Fruit fly (Drosophila melanogaster) whole organism, embryonic: ENCODE results near the gene Sap30.

ENCODE experiments used
- C15 ChIP-seq: fragments of 200-800 bp; sonication (Bioruptor generic); IDR thresholded peaks from 3 replicates; pipeline ENCODE4 v1.3.6; 2022; ENCODE audit warnings: missing biosample characterization, missing genetic modification characterization
- CG13424 ChIP-seq: fragments of 200-800 bp; sonication (Bioruptor generic); optimal IDR thresholded peaks from 2 replicates; lab custom pipeline; 2019; ENCODE audit warnings: missing biosample characterization, mild to moderate bottlenecking, missing genetic modification characterization, moderate library complexity
- CG1602 ChIP-seq: fragments of 200-800 bp; sonication (Bioruptor generic); optimal IDR thresholded peaks from 3 replicates; lab custom pipeline; 2016; ENCODE audit warnings: missing biosample characterization, missing genetic modification characterization
- CG5180 ChIP-seq: fragments of 200-800 bp; sonication (Bioruptor generic); optimal IDR thresholded peaks from 3 replicates; lab custom pipeline; 2017; ENCODE audit warnings: missing biosample characterization, missing genetic modification characterization, mild to moderate bottlenecking, moderate library complexity, missing genetic modification reagents
- CTCF ChIP-seq: fragments of 200-800 bp; sonication (Bioruptor generic); optimal IDR thresholded peaks from 2 replicates; lab custom pipeline; 2017; ENCODE audit warnings: missing biosample characterization, mild to moderate bottlenecking, missing genetic modification characterization, moderate library complexity
- HLH4C ChIP-seq: fragments of 200-800 bp; sonication (Bioruptor generic); IDR thresholded peaks from 3 replicates; pipeline ENCODE4 v1.3.6; 2022; ENCODE audit warnings: missing biosample characterization, missing genetic modification characterization; ENCODE audit not compliant: partially characterized antibody
- Nf-YA ChIP-seq: fragments of 200-800 bp; sonication (Bioruptor generic); IDR thresholded peaks from 2 replicates; pipeline ENCODE4 v1.3.6; 2022; ENCODE audit warnings: missing biosample characterization, missing genetic modification characterization
- aop ChIP-seq: fragments of 200-800 bp; sonication (Bioruptor generic); IDR thresholded peaks from 2 replicates; pipeline ENCODE4 v1.3.6; 2022; ENCODE audit warnings: missing biosample characterization, missing genetic modification characterization
- cas ChIP-seq: fragments of 200-800 bp; sonication (Bioruptor generic); IDR thresholded peaks from 2 replicates; pipeline ENCODE4 v1.3.6; 2022; ENCODE audit warnings: missing biosample characterization, missing genetic modification characterization
- hth ChIP-seq: fragments of >200 bp; optimal IDR thresholded peaks from 2 replicates; lab custom pipeline; 2017; ENCODE audit warnings: inconsistent platforms
- ind ChIP-seq: fragments of 200-800 bp; sonication (Bioruptor generic); optimal IDR thresholded peaks from 3 replicates; lab custom pipeline; 2016; ENCODE audit warnings: missing biosample characterization, missing genetic modification characterization
- zfh2 ChIP-seq: fragments of 200-800 bp; sonication (Bioruptor generic); optimal IDR thresholded peaks from 2 replicates; lab custom pipeline; 2016; ENCODE audit warnings: missing biosample characterization, missing genetic modification characterization

DNA sequence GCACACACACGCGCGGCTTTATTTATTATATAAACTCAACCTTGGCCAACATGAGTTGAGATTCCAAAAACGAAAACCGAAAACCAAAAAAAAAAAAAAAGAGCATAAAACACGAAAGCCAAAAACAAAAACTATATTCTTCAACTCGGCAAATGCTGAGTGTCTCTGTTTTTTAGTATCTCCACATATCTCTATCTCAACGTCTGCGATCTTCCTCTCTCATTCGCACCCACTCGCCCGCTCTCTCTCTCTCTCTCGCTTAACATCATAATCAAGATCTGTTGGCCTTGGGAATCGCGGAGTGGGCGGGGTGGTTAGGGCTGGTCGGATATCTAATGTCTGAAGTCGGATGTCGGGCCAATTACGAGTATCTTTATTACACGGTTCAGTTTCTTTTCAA is 6.8 kb upstream of the Sap30 start:
- no peak for TF ChIP-seq CG1602 (GFP tag; lab: Kevin White, UChicago)
- no peak for TF ChIP-seq ind (GFP tag; lab: Kevin White, UChicago)
- no peak for TF ChIP-seq CG13424
- no peak for TF ChIP-seq zfh2
- no peak for TF ChIP-seq aop (GFP tag; lab: Robert Waterston, UW)
- no peak for TF ChIP-seq hth (lab: Kevin White, UChicago)
- TF ChIP-seq cas (GFP tag; lab: Robert Waterston, UW): no peak
- no peak for TF ChIP-seq C15 (GFP tag; lab: Robert Waterston, UW)
- TF ChIP-seq Nf-YA: no peak
- TF ChIP-seq CG5180: no peak
- no peak for TF ChIP-seq CTCF
- no peak for TF ChIP-seq HLH4C (GFP tag; lab: Robert Waterston, UW)
